Fruit fly (Drosophila melanogaster) whole organism, embryonic: ENCODE measurements around the gene svr.

Experiments
- Atf3 ChIP-seq: fragments of 200-800 bp; sonication (Bioruptor generic); optimal IDR thresholded peaks from 3 replicates; lab custom pipeline; 2016; ENCODE audit warnings: missing biosample characterization, missing genetic modification characterization
- Bdp1 ChIP-seq: fragments of 200-800 bp; sonication (Bioruptor generic); optimal IDR thresholded peaks from 3 replicates; lab custom pipeline; 2016; ENCODE audit warnings: missing biosample characterization, missing genetic modification characterization
- CG10147 ChIP-seq: fragments of 200-800 bp; sonication (Bioruptor generic); optimal IDR thresholded peaks from 2 replicates; lab custom pipeline; 2019; ENCODE audit warnings: missing biosample characterization, mild to moderate bottlenecking, missing genetic modification characterization, moderate library complexity
- CG10366 ChIP-seq: fragments of 200-800 bp; sonication (Bioruptor generic); IDR thresholded peaks from 2 replicates; pipeline ENCODE4 v1.3.6; 2022; ENCODE audit warnings: missing biosample characterization, missing genetic modification characterization
- CG10565 ChIP-seq: fragments of 200-800 bp; sonication (Bioruptor generic); optimal IDR thresholded peaks from 3 replicates; lab custom pipeline; 2016; ENCODE audit warnings: missing biosample characterization, mild to moderate bottlenecking, missing genetic modification characterization
- CG11247 ChIP-seq: fragments of 200-800 bp; sonication (Bioruptor generic); IDR thresholded peaks from 2 replicates; pipeline ENCODE4 v1.3.6; 2022; ENCODE audit warnings: missing biosample characterization, missing genetic modification characterization
- CG11695 ChIP-seq: fragments of 200-800 bp; sonication (Bioruptor generic); IDR thresholded peaks from 3 replicates; pipeline ENCODE4 v1.3.6; 2022; ENCODE audit warnings: missing biosample characterization, missing genetic modification characterization
- CG12104 ChIP-seq: fragments of 200-800 bp; sonication (Bioruptor generic); optimal IDR thresholded peaks from 3 replicates; lab custom pipeline; 2016; ENCODE audit warnings: missing biosample characterization, missing genetic modification characterization
- CG12236 ChIP-seq: fragments of 200-800 bp; sonication (Bioruptor generic); optimal IDR thresholded peaks from 2 replicates; lab custom pipeline; 2016; ENCODE audit warnings: missing biosample characterization, missing genetic modification characterization
- CG12391 ChIP-seq: fragments of 200-800 bp; sonication (Bioruptor generic); optimal IDR thresholded peaks from 3 replicates; lab custom pipeline; 2018; ENCODE audit warnings: missing biosample characterization, mild to moderate bottlenecking, missing genetic modification characterization, moderate library complexity
- CG14965 ChIP-seq: fragments of 200-800 bp; sonication (Bioruptor generic); optimal IDR thresholded peaks from 2 replicates; lab custom pipeline; 2016; ENCODE audit warnings: missing biosample characterization, missing genetic modification characterization, borderline replicate concordance
- CG15011 ChIP-seq: fragments of 200-800 bp; sonication (Bioruptor generic); optimal IDR thresholded peaks from 3 replicates; lab custom pipeline; 2018; ENCODE audit warnings: missing biosample characterization, mild to moderate bottlenecking, missing genetic modification characterization
- CG1603 ChIP-seq: fragments of 200-800 bp; sonication (Bioruptor generic); optimal IDR thresholded peaks from 2 replicates; lab custom pipeline; 2019; ENCODE audit warnings: missing biosample characterization, mild to moderate bottlenecking, missing genetic modification characterization, moderate library complexity
- CG17361 ChIP-seq: fragments of 200-800 bp; sonication (Bioruptor generic); IDR thresholded peaks from 3 replicates; pipeline ENCODE4 v1.3.6; 2022; ENCODE audit warnings: missing biosample characterization, missing genetic modification characterization
- CG18764 ChIP-seq: fragments of 200-800 bp; sonication (Bioruptor generic); optimal IDR thresholded peaks from 3 replicates; lab custom pipeline; 2016; ENCODE audit warnings: missing biosample characterization, missing genetic modification characterization
- CG30020 ChIP-seq: fragments of 200-800 bp; optimal IDR thresholded peaks from 2 replicates; lab custom pipeline; 2019; ENCODE audit warnings: missing biosample characterization, mild to moderate bottlenecking, missing genetic modification characterization, moderate library complexity
- CG3163 ChIP-seq: fragments of 200-800 bp; sonication (Bioruptor generic); optimal IDR thresholded peaks from 3 replicates; lab custom pipeline; 2016; ENCODE audit warnings: missing biosample characterization, missing genetic modification characterization
- CG3407 ChIP-seq: fragments of 200-800 bp; sonication (Bioruptor generic); optimal IDR thresholded peaks from 2 replicates; lab custom pipeline; 2018; ENCODE audit warnings: missing biosample characterization, mild to moderate bottlenecking, missing genetic modification characterization
- CG3847 ChIP-seq: fragments of 200-800 bp; sonication (Bioruptor generic); IDR thresholded peaks from 2 replicates; pipeline ENCODE4 v1.3.6; 2022; ENCODE audit warnings: missing biosample characterization, missing genetic modification characterization
- CG6765 ChIP-seq: fragments of 200-800 bp; sonication (Bioruptor generic); optimal IDR thresholded peaks from 3 replicates; lab custom pipeline; 2017; ENCODE audit warnings: missing biosample characterization, mild to moderate bottlenecking, missing genetic modification characterization
- CG8281 ChIP-seq: fragments of 200-800 bp; sonication (Bioruptor generic); optimal IDR thresholded peaks from 2 replicates; lab custom pipeline; 2018; ENCODE audit warnings: missing biosample characterization, mild to moderate bottlenecking, missing genetic modification characterization, moderate library complexity
- CG9609 ChIP-seq: fragments of 200-800 bp; sonication (Bioruptor generic); optimal IDR thresholded peaks from 3 replicates; lab custom pipeline; 2016; ENCODE audit warnings: missing biosample characterization, missing genetic modification characterization
- CHES-1-like ChIP-seq: fragments of 200-800 bp; sonication (Bioruptor generic); optimal IDR thresholded peaks from 2 replicates; lab custom pipeline; 2016; ENCODE audit warnings: missing biosample characterization, missing genetic modification characterization
- Fer2 ChIP-seq: fragments of 200-800 bp; sonication (Bioruptor generic); optimal IDR thresholded peaks from 2 replicates; lab custom pipeline; 2018; ENCODE audit warnings: missing biosample characterization, mild to moderate bottlenecking, missing genetic modification characterization, moderate library complexity
- HLHmδ ChIP-seq: fragments of 200-800 bp; sonication (Bioruptor generic); optimal IDR thresholded peaks from 2 replicates; lab custom pipeline; 2018; ENCODE audit warnings: missing biosample characterization, mild to moderate bottlenecking, missing genetic modification characterization, moderate library complexity
- Hey ChIP-seq: fragments of 200-800 bp; sonication (Bioruptor generic); optimal IDR thresholded peaks from 3 replicates; lab custom pipeline; 2018; ENCODE audit warnings: missing biosample characterization, mild to moderate bottlenecking, missing genetic modification characterization
- Hr39 ChIP-seq: fragments of >200 bp; optimal IDR thresholded peaks from 2 replicates; lab custom pipeline; 2017
- Hr51 ChIP-seq, 2 experiments: fragments of 200-800 bp; sonication (Bioruptor generic); optimal IDR thresholded peaks; 2 replicates in 1 of 2; 3 replicates in 1 of 2; lab custom pipeline; 2016 to 2018; ENCODE audit warnings: missing biosample characterization in 2 of 2, missing genetic modification characterization in 2 of 2, mild to moderate bottlenecking in 1 of 2, moderate library complexity in 1 of 2
- MTF-1 ChIP-seq: fragments of 200-800 bp; sonication (Bioruptor generic); optimal IDR thresholded peaks from 2 replicates; lab custom pipeline; 2018; ENCODE audit warnings: missing biosample characterization, mild to moderate bottlenecking, missing genetic modification characterization, borderline replicate concordance
- Poxn ChIP-seq: fragments of 200-800 bp; sonication (Bioruptor generic); IDR thresholded peaks from 2 replicates; pipeline ENCODE4 v1.3.6; 2022; ENCODE audit warnings: missing biosample characterization, missing genetic modification characterization
- Sox100B ChIP-seq: fragments of 200-800 bp; sonication (Bioruptor generic); optimal IDR thresholded peaks from 3 replicates; lab custom pipeline; 2018; ENCODE audit warnings: missing biosample characterization, mild to moderate bottlenecking, missing genetic modification characterization
- Sry-δ ChIP-seq: fragments of 200-800 bp; sonication (Bioruptor generic); optimal IDR thresholded peaks from 2 replicates; lab custom pipeline; 2016; ENCODE audit warnings: missing biosample characterization, missing genetic modification characterization
- Usf ChIP-seq: fragments of 200-800 bp; sonication (Bioruptor generic); optimal IDR thresholded peaks from 2 replicates; lab custom pipeline; 2017; ENCODE audit warnings: missing genotype, missing biosample characterization, missing genetic modification characterization
- YL-1 ChIP-seq: fragments of 200-800 bp; sonication (Bioruptor generic); optimal IDR thresholded peaks from 3 replicates; lab custom pipeline; 2017; ENCODE audit warnings: missing biosample characterization, mild to moderate bottlenecking, missing genetic modification characterization
- ara ChIP-seq: fragments of 200-800 bp; sonication (Bioruptor generic); IDR thresholded peaks from 2 replicates; pipeline ENCODE4 v1.3.6; 2022; ENCODE audit warnings: missing biosample characterization, missing genetic modification characterization
- ash1 ChIP-seq: fragments of 200-800 bp; sonication (Bioruptor generic); optimal IDR thresholded peaks from 2 replicates; lab custom pipeline; 2018; ENCODE audit warnings: missing biosample characterization, mild to moderate bottlenecking, missing genetic modification characterization
- az2 ChIP-seq: fragments of 200-800 bp; sonication (Bioruptor generic); optimal IDR thresholded peaks from 3 replicates; lab custom pipeline; 2016; ENCODE audit warnings: missing biosample characterization, missing genetic modification characterization
- cg ChIP-seq: fragments of 200-800 bp; sonication (Bioruptor generic); optimal IDR thresholded peaks from 3 replicates; lab custom pipeline; 2019; ENCODE audit warnings: missing biosample characterization, mild to moderate bottlenecking, missing genetic modification characterization, moderate library complexity
- chif ChIP-seq, 2 experiments: fragments of 200-800 bp; sonication (Bioruptor generic); optimal IDR thresholded peaks; 3 replicates each; lab custom pipeline; 2016; ENCODE audit warnings: missing biosample characterization in 2 of 2, missing genetic modification characterization in 2 of 2
- disco-r ChIP-seq: fragments of 200-800 bp; sonication (Bioruptor generic); optimal IDR thresholded peaks from 2 replicates; lab custom pipeline; 2016; ENCODE audit warnings: missing biosample characterization, missing genetic modification characterization
- dysf ChIP-seq: fragments of 200-800 bp; sonication (Bioruptor generic); IDR thresholded peaks from 3 replicates; pipeline ENCODE4 v1.3.6; 2022; ENCODE audit warnings: missing biosample characterization, missing genetic modification characterization
- gcm2 ChIP-seq: fragments of 200-800 bp; sonication (Bioruptor generic); optimal IDR thresholded peaks from 2 replicates; lab custom pipeline; 2016; ENCODE audit warnings: missing biosample characterization, missing genetic modification characterization
- insv ChIP-seq, 2 experiments: fragments of 200-800 bp; sonication (Bioruptor generic); optimal IDR thresholded peaks; 3 replicates each; lab custom pipeline; 2016 to 2018; ENCODE audit warnings: missing biosample characterization in 2 of 2, missing genetic modification characterization in 2 of 2
- prd ChIP-seq, 3 experiments: fragments of >200 bp in 2 of 3; fragments of 200-800 bp in 1 of 3; sonication (Bioruptor generic) in 1 of 3; optimal IDR thresholded peaks in 2 of 3; IDR thresholded peaks in 1 of 3; 2 replicates in 2 of 3; 3 replicates in 1 of 3; pipeline versions ENCODE4 v1.3.6 to Lab custom; 2017 to 2022; ENCODE audit warnings: missing biosample characterization in 1 of 3, missing genetic modification characterization in 1 of 3
- ro ChIP-seq: fragments of 200-800 bp; sonication (Bioruptor generic); IDR thresholded peaks from 2 replicates; pipeline ENCODE4 v1.3.6; 2022; ENCODE audit warnings: missing biosample characterization, missing genetic modification characterization
- sug ChIP-seq: fragments of 200-800 bp; optimal IDR thresholded peaks from 2 replicates; lab custom pipeline; 2019; ENCODE audit warnings: missing biosample characterization, mild to moderate bottlenecking, missing genetic modification characterization, moderate library complexity
- tin ChIP-seq: fragments of 200-800 bp; sonication (Bioruptor generic); optimal IDR thresholded peaks from 3 replicates; lab custom pipeline; 2016; ENCODE audit warnings: missing biosample characterization, missing genetic modification characterization
- tna ChIP-seq: fragments of 200-800 bp; sonication (Bioruptor generic); IDR thresholded peaks from 2 replicates; pipeline ENCODE4 v1.3.6; 2022; ENCODE audit warnings: missing biosample characterization, missing genetic modification characterization; ENCODE audit not compliant: partially characterized antibody
- vvl ChIP-seq: fragments of 200-800 bp; sonication (Bioruptor generic); IDR thresholded peaks from 2 replicates; pipeline ENCODE4 v1.3.6; 2022; ENCODE audit warnings: missing biosample characterization, missing genetic modification characterization

The svr gene

DNA sequence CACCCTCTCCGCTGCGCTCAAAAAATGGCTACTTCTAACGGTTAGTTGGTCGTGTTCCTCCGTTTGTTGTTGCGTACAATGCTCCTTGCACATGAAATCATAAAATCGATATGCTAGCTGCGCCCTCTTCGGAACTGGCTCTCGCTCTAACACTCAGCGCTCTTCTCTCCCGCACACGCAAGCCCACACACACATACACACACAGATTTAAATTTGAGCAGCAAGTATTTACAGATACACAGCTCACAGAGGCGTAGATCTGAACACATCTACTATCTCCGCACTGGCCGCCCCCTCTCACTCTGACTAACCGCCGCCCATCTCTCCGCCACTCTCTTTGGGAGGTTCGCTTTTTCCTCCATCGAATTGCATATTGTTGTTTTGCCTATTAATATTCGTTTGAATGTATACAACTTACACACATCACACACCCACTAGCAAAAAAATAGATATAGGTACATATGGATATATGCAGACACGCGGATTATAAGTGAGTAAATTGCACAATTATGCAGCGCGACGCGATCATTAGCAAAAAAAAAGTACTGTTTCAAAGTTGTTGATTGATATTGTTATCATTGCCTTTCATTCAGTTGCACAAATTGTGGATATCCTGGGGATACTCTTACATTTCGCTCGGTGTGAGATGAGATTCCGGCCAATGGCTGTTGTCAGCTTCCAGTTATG, 26.3 kb downstream of the svr start (continued):
- peak; percentile 82 for TF ChIP-seq CG6765 (GFP tag; lab: Kevin White, UChicago)
- peak; percentile 89 for TF ChIP-seq CG11247
- TF ChIP-seq ash1 (GFP tag; lab: Kevin White, UChicago), result peak; percentile 93
- no peak for TF ChIP-seq ro (GFP tag; lab: Robert Waterston, UW)
- peak; percentile 50 to 87 for TF ChIP-seq Hr51 (GFP tag; optimal IDR thresholded peaks at IDR 0.05; lab: Kevin White, UChicago)
- no peak for TF ChIP-seq Poxn (GFP tag; lab: Robert Waterston, UW)
- peak; percentile 83 for TF ChIP-seq HLHmδ (GFP tag; lab: Kevin White, UChicago)
- peak; percentile 61 for TF ChIP-seq CG12391
- peak; percentile 66 for TF ChIP-seq Bdp1 (GFP tag; lab: Kevin White, UChicago)
- peak; percentile 79 for TF ChIP-seq CG1603 (tag; lab: Kevin White, UChicago)
- no peak for TF ChIP-seq CG30020 (tag; lab: Kevin White, UChicago)
- peak; percentile 88 for TF ChIP-seq CHES-1-like
- no peak for TF ChIP-seq insv (GFP tag; optimal IDR thresholded peaks at IDR 0.05; lab: Kevin White, UChicago)
- TF ChIP-seq gcm2 (GFP tag; lab: Kevin White, UChicago), result peak; percentile 90
- TF ChIP-seq CG14965, result peak; percentile 66
- peak; percentile 61 for TF ChIP-seq CG12104 (GFP tag; lab: Kevin White, UChicago)
- peak; percentile 84 for TF ChIP-seq CG10366 (GFP tag; lab: Robert Waterston, UW)
- TF ChIP-seq CG8281, result peak; percentile 5
- peak; percentile 74 to 78 for TF ChIP-seq chif (GFP tag; optimal IDR thresholded peaks at IDR 0.05; lab: Kevin White, UChicago)
- TF ChIP-seq CG10565 (GFP tag; lab: Kevin White, UChicago), result no peak
- no peak for TF ChIP-seq Sox100B (GFP tag; lab: Kevin White, UChicago)
- TF ChIP-seq Fer2 (tag; lab: Kevin White, UChicago), result peak; percentile 72
- peak; percentile 66 for TF ChIP-seq disco-r (GFP tag; lab: Kevin White, UChicago)
- peak; percentile 80 for TF ChIP-seq ara (GFP tag; lab: Robert Waterston, UW)
- 0 out of 2 replicates have a peak, but pooled peaks have one; percentile 43 for TF ChIP-seq tna (GFP tag; lab: Robert Waterston, UW)
- TF ChIP-seq Atf3 (GFP tag; lab: Kevin White, UChicago), result peak; percentile 63
- peak; percentile 65 for TF ChIP-seq CG3407
- peak; percentile 88 for TF ChIP-seq dysf (GFP tag; lab: Robert Waterston, UW)
- peak; percentile 9 for TF ChIP-seq YL-1 (GFP tag; lab: Kevin White, UChicago)
- TF ChIP-seq MTF-1, result peak; percentile 71
- peak; percentile 42; the same call in 1 of the 3 replicates for TF ChIP-seq CG11695 (GFP tag; lab: Robert Waterston, UW)
- TF ChIP-seq CG15011 (GFP tag; lab: Kevin White, UChicago), result peak; percentile 37
- TF ChIP-seq CG10147 (GFP tag; lab: Kevin White, UChicago), result peak; percentile 58
- peak; percentile 86 for TF ChIP-seq cg
- TF ChIP-seq Sry-δ, result peak; percentile 26
- TF ChIP-seq Hey (tag; lab: Kevin White, UChicago), result peak; percentile 74
- no peak for TF ChIP-seq CG17361 (GFP tag; lab: Robert Waterston, UW)
- TF ChIP-seq Hr39 (lab: Kevin White, UChicago), result no peak
- TF ChIP-seq CG3163, result peak; percentile 77
- TF ChIP-seq tin (GFP tag; lab: Kevin White, UChicago), result peak; percentile 90
- TF ChIP-seq CG3847 (GFP tag; lab: Robert Waterston, UW), result peak; percentile 87
- TF ChIP-seq vvl, result peak; percentile 94
- peak; percentile 33 for TF ChIP-seq CG12236
- peak; percentile 79 for TF ChIP-seq az2 (GFP tag; lab: Kevin White, UChicago)
- no peak for TF ChIP-seq prd (optimal IDR thresholded peaks at IDR 0.05; lab: Kevin White, UChicago)
- peak; percentile 88 for TF ChIP-seq prd (GFP tag; IDR thresholded peaks at IDR 0.05; lab: Robert Waterston, UW)
- peak; percentile 85 for TF ChIP-seq CG9609
- peak; percentile 84 for TF ChIP-seq sug (tag; lab: Kevin White, UChicago)
- TF ChIP-seq Usf, result peak; percentile 59
- TF ChIP-seq CG18764, result peak; percentile 66
